Worm (Caenorhabditis elegans): Measurements from ENCODE around the gene Y54G2A.13.
A peak's percentile ranks its signal among the peaks of the same experiment; 100 is the strongest.

Gene Y54G2A.13

DNA sequence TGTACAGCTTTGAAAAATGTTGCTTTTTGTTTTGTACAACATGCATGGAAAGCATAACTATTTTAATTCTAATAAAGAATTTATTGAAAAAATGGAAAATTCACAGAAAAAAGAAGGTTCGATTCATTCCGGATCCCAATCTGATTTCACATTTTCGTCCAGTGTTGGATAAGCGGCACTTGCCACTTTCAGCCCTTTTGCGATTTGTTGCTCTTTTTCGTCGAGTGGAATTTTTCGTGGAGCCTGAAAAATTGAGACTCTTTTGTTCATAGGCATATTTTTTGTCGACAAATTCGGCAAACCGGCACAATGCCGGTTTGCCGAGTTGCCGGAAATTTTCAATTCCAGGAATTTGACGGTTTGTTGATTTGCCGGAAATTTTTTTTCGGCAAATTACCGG is 32.1 kb upstream of the Y54G2A.13 start:
- TF ChIP-seq zip-8 (tag; optimal IDR thresholded peaks at IDR 0.05) (no peak), snpc-4 (tag; optimal IDR thresholded peaks at IDR 0.05) (no peak), blmp-1 (tag; optimal IDR thresholded peaks at IDR 0.05) (no peak), nhr-2 (tag; optimal IDR thresholded peaks at IDR 0.05) (no peak), ces-1 (GFP tag; optimal IDR thresholded peaks at IDR 0.05) (no peak), mep-1 (tag; optimal IDR thresholded peaks at IDR 0.05) (no peak), mab-5 (tag; optimal IDR thresholded peaks at IDR 0.05) (no peak), nhr-12 (tag; optimal IDR thresholded peaks at IDR 0.05) (no peak), flh-1 (GFP tag; optimal IDR thresholded peaks at IDR 0.05) (no peak), sem-2 (GFP tag; optimal IDR thresholded peaks at IDR 0.05) (no peak), elt-3 (tag; optimal IDR thresholded peaks at IDR 0.05) (no peak), drap-1 (GFP tag; optimal IDR thresholded peaks at IDR 0.05) (no peak), unc-62 (GFP tag; optimal IDR thresholded peaks at IDR 0.05) (no peak)

DNA sequence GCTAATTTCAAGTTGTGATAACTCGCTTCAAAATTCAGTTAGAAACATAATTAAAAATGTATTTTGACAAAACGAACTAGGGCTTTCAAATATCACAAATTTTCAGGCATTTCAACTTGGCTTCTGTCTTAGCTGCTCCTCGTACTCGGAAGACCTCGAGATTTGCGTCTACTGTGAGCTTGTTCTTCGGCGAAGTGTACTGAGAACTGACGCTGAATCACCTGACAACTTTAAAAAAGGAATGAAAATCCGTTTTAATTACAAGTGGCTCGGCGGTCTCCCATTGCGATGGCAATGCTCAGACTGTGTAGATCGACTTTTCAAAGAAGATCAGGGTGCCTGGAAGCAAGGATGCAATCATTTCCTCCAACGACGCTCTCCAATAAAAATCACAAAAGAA is 31.1 kb upstream of the Y54G2A.13 start, which contains the start of gene clec-85:
TSS of gene clec-85 (plus strand) at position 301 of the 400 bp plus-strand sequence.
- TF ChIP-seq tbx-8 (GFP tag; optimal IDR thresholded peaks at IDR 0.05) (no peak), elt-3 (tag; optimal IDR thresholded peaks at IDR 0.05) (no peak), flh-1 (GFP tag; optimal IDR thresholded peaks at IDR 0.05) (no peak), ham-2 (GFP tag; optimal IDR thresholded peaks at IDR 0.05) (no peak), ceh-83 (GFP tag; optimal IDR thresholded peaks at IDR 0.05) (no peak), lin-32 (GFP tag; optimal IDR thresholded peaks at IDR 0.05) (no peak), snpc-4 (tag; optimal IDR thresholded peaks at IDR 0.05) (no peak), ztf-11 (tag; optimal IDR thresholded peaks at IDR 0.05) (no peak), cnd-1 (tag; optimal IDR thresholded peaks at IDR 0.05) (no peak), lin-13 (tag; optimal IDR thresholded peaks at IDR 0.05) (no peak), drap-1 (GFP tag; optimal IDR thresholded peaks at IDR 0.05) (no peak), nhr-76 (tag; optimal IDR thresholded peaks at IDR 0.05) (no peak), unc-39 (tag; optimal IDR thresholded peaks at IDR 0.05) (no peak), hlh-1 (tag; optimal IDR thresholded peaks at IDR 0.05) (no peak), zip-8 (tag; optimal IDR thresholded peaks at IDR 0.05) (no peak), nhr-2 (tag; optimal IDR thresholded peaks at IDR 0.05) (no peak), nhr-28 (tag; optimal IDR thresholded peaks at IDR 0.05) (no peak)

DNA sequence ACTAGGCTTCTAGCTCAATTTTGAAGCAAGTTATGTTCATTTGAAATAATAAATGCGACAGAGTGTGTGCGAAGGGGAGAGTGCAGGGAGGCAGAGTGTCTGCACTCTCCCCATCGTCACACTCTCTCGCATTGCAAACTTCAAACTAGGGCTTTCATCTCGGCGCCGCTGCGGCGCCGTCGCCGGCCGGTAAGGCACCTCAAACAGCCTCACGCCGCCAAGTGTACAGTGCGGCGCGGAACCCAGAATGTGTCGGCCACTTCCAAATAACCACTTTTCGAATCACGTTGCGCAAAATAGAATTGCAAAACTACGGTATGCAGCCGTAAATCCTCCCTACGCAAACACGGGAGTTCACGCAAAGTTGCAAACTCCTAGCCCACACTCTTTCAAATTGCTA is 29.7 kb upstream of the Y54G2A.13 start:
- TF ChIP-seq mep-1 (tag; optimal IDR thresholded peaks at IDR 0.05) = no peak
- TF ChIP-seq tbx-8 (GFP tag; optimal IDR thresholded peaks at IDR 0.05) = no peak
- TF ChIP-seq ham-2 (GFP tag; optimal IDR thresholded peaks at IDR 0.05) = no peak
- TF ChIP-seq nhr-28 (tag; optimal IDR thresholded peaks at IDR 0.05) = no peak
- TF ChIP-seq elt-1 (tag; optimal IDR thresholded peaks at IDR 0.05; ENCODE audit: borderline replicate concordance, insufficient read depth) = no peak
- TF ChIP-seq mls-2 (tag; optimal IDR thresholded peaks at IDR 0.05) = no peak
- no peak for TF ChIP-seq unc-62 (GFP tag; optimal IDR thresholded peaks at IDR 0.05)
- no peak for TF ChIP-seq lin-32 (GFP tag; optimal IDR thresholded peaks at IDR 0.05)
- TF ChIP-seq ztf-11 (tag; optimal IDR thresholded peaks at IDR 0.05) = no peak
- no peak for TF ChIP-seq bed-3 (GFP tag; optimal IDR thresholded peaks at IDR 0.05)
- no peak for TF ChIP-seq sem-2 (GFP tag; optimal IDR thresholded peaks at IDR 0.05)
- no peak for TF ChIP-seq nhr-76 (tag; optimal IDR thresholded peaks at IDR 0.05)
- no peak for TF ChIP-seq nhr-237 (tag; optimal IDR thresholded peaks at IDR 0.05)
- no peak for TF ChIP-seq lin-13 (tag; optimal IDR thresholded peaks at IDR 0.05)
- no peak for TF ChIP-seq flh-1 (GFP tag; optimal IDR thresholded peaks at IDR 0.05)
- no peak for TF ChIP-seq ceh-83 (GFP tag; optimal IDR thresholded peaks at IDR 0.05)

DNA sequence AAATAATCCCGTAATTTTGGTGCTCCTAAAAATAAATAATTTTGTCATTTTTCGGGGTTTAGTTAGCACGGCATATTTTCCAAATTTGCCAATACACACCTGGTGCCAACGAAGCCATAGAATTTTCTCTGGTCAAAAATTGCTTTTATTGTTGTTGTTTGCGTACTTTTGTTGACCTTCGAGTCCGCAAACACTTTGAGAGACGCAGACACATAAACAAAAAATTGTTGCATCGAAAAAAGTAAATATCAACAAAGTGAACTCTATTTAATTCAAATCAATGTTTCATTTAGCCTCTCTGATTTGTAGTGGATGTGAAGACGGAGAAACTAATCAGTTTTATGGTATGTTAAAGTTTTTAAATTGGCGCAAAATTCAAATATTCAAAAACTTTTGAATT is 26.7 kb upstream of the Y54G2A.13 start, which contains the start of gene Y54G2A.40:
TSS of gene Y54G2A.40 (plus strand) at position 213 of the 400 bp plus-strand sequence.
- TF ChIP-seq cnd-1 (tag; optimal IDR thresholded peaks at IDR 0.05) (no peak), unc-62 (GFP tag; optimal IDR thresholded peaks at IDR 0.05) (no peak), pha-4 (tag; optimal IDR thresholded peaks at IDR 0.05) (peak; percentile 33), flh-1 (GFP tag; optimal IDR thresholded peaks at IDR 0.05) (no peak)

DNA sequence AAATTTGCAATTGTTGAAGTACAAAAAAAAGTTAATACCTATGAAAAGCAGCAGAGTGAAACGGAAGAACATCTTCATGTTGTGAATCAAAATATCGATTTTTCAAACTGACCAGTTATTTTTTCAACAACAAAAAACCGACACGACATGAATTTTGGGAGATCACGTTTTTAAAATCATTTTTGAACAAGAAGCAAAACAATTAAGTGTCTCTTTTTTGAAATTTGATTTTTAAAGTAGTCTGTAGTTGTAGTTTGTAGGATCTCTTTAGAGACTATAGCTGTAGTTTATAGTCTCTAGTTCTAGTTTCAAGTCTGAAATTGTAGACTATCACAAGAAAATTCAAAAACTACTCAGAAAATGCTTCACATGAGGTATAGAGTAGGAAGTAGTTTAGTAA is 24.3 kb upstream of the Y54G2A.13 start, which contains the start of gene Y54G2A.15:
TSS of gene Y54G2A.15 (minus strand) at position 101 of the 400 bp plus-strand sequence.
- TF ChIP-seq unc-120 (tag; optimal IDR thresholded peaks at IDR 0.05; ENCODE audit: poor library complexity, severe bottlenecking) (no peak), ceh-39 (tag; optimal IDR thresholded peaks at IDR 0.05) (no peak), bed-3 (GFP tag; optimal IDR thresholded peaks at IDR 0.05) (no peak), drap-1 (GFP tag; optimal IDR thresholded peaks at IDR 0.05) (no peak), ham-2 (GFP tag; optimal IDR thresholded peaks at IDR 0.05) (no peak), M03D4.4 (tag; optimal IDR thresholded peaks at IDR 0.05) (no peak), ztf-11 (tag; optimal IDR thresholded peaks at IDR 0.05) (no peak), mab-5 (tag; optimal IDR thresholded peaks at IDR 0.05) (no peak), hlh-1 (tag; optimal IDR thresholded peaks at IDR 0.05) (no peak), tbx-8 (GFP tag; optimal IDR thresholded peaks at IDR 0.05) (no peak), mls-2 (tag; optimal IDR thresholded peaks at IDR 0.05) (no peak), snpc-4 (tag; optimal IDR thresholded peaks at IDR 0.05) (no peak), pha-4 (tag; optimal IDR thresholded peaks at IDR 0.05) (no peak), nhr-28 (tag; optimal IDR thresholded peaks at IDR 0.05) (no peak)

Data from whole organism, mixed stage, embryonic.